5 worm cellular contexts compared by ENCODE assay signal in genomic region chrX:13250163-13250562, ce11.
TF ChIP-seq lines count a peak whose summit lies in the region.

No protein-coding gene starts in this region.

TF ChIP-seq in whole organism, L1 larva, 84 proteins besides CTCF, POLR2A, EP300 and RAD21 (continues in another document):
- TF ChIP-seq ces-1 (GFP tag; optimal IDR thresholded peaks at IDR 0.05; lab: Kevin White, UChicago) (no peak), nhr-85 (tag; lab: Kevin White, UChicago) (peak; percentile 95), zag-1 (tag; optimal IDR thresholded peaks at IDR 0.05; lab: Kevin White, UChicago) (no peak), ceh-63 (GFP tag; optimal IDR thresholded peaks at IDR 0.05; lab: Kevin White, UChicago) (no peak), fos-1 (tag; optimal IDR thresholded peaks at IDR 0.05; lab: Kevin White, UChicago) (no peak), C04F5.9 (tag; optimal IDR thresholded peaks at IDR 0.05; lab: Kevin White, UChicago) (no peak), nhr-76 (tag; optimal IDR thresholded peaks at IDR 0.05; lab: Kevin White, UChicago) (no peak), pax-3 (tag; optimal IDR thresholded peaks at IDR 0.05; lab: Kevin White, UChicago) (no peak), sox-4 (tag; optimal IDR thresholded peaks at IDR 0.05; lab: Kevin White, UChicago) (no peak), ceh-82 (tag; optimal IDR thresholded peaks at IDR 0.05; lab: Kevin White, UChicago) (peak in 1 of 3 experiments; percentile 6), unc-62 (GFP tag; optimal IDR thresholded peaks at IDR 0.05; lab: Kevin White, UChicago) (no peak), nhr-11 (tag; optimal IDR thresholded peaks at IDR 0.05; lab: Kevin White, UChicago) (no peak), grh-1 (GFP tag; IDR thresholded peaks at IDR 0.05; lab: Robert Waterston, UW) (0 out of 2 replicates have a peak, but pooled peaks have one; percentile 7), hpl-2 (GFP tag; optimal IDR thresholded peaks at IDR 0.05; lab: Kevin White, UChicago) (no peak), isw-1 (GFP tag; IDR thresholded peaks at IDR 0.05; lab: Robert Waterston, UW) (no peak), nhr-47 (tag; optimal IDR thresholded peaks at IDR 0.05; lab: Kevin White, UChicago) (no peak), elt-3 (tag; optimal IDR thresholded peaks at IDR 0.05; lab: Kevin White, UChicago) (peak in 5 of 6 experiments; percentile 37 to 85 (median 79)), tbx-2 (tag; optimal IDR thresholded peaks at IDR 0.05; lab: Kevin White, UChicago) (peak; percentile 58), elt-2 (tag; optimal IDR thresholded peaks at IDR 0.05; lab: Kevin White, UChicago) (peak; percentile 76)

TF ChIP-seq in whole organism, L2 larva, 48 proteins besides CTCF, POLR2A, EP300 and RAD21 (continues in another document):
- TF ChIP-seq nhr-129 (tag; optimal IDR thresholded peaks at IDR 0.05; lab: Kevin White, UChicago), result peak; percentile 66
- peak; percentile 70 for TF ChIP-seq blmp-1 (tag; optimal IDR thresholded peaks at IDR 0.05; lab: Kevin White, UChicago; ENCODE audit: insufficient read depth)
- peak; percentile 14 for TF ChIP-seq sem-4 (tag; optimal IDR thresholded peaks at IDR 0.05; lab: Kevin White, UChicago)
- TF ChIP-seq nhr-23 (tag; optimal IDR thresholded peaks at IDR 0.05; lab: Kevin White, UChicago), result no peak
- no peak for TF ChIP-seq nhr-77 (tag; optimal IDR thresholded peaks at IDR 0.05; lab: Kevin White, UChicago)
- TF ChIP-seq crh-2 (tag; optimal IDR thresholded peaks at IDR 0.05; lab: Kevin White, UChicago), result peak; percentile 71
- no peak for TF ChIP-seq elt-1 (tag; optimal IDR thresholded peaks at IDR 0.05; lab: Kevin White, UChicago)
- peak; percentile 36 for TF ChIP-seq Y55F3AM.14 (GFP tag; optimal IDR thresholded peaks at IDR 0.05; lab: Kevin White, UChicago)
- no peak for TF ChIP-seq skn-1 (tag; optimal IDR thresholded peaks at IDR 0.05; lab: Kevin White, UChicago)
- TF ChIP-seq nhr-11 (tag; optimal IDR thresholded peaks at IDR 0.05; lab: Kevin White, UChicago), result no peak
- peak; percentile 40 to 69 for TF ChIP-seq mdl-1 (tag; optimal IDR thresholded peaks at IDR 0.05; lab: Kevin White, UChicago)
- peak; percentile 76 for TF ChIP-seq F13H6.1 (tag; optimal IDR thresholded peaks at IDR 0.05; lab: Kevin White, UChicago)
- no peak for TF ChIP-seq lin-39 (tag; optimal IDR thresholded peaks at IDR 0.05; lab: Kevin White, UChicago)
- TF ChIP-seq nhr-25 (tag; optimal IDR thresholded peaks at IDR 0.05; lab: Kevin White, UChicago), result peak; percentile 79
- peak; percentile 70 for TF ChIP-seq sma-3 (GFP tag; optimal IDR thresholded peaks at IDR 0.05; lab: Kevin White, UChicago)
- TF ChIP-seq aly-2 (tag; optimal IDR thresholded peaks at IDR 0.05; lab: Kevin White, UChicago), result no peak
- TF ChIP-seq ztf-11 (tag; optimal IDR thresholded peaks at IDR 0.05; lab: Kevin White, UChicago), result no peak
- TF ChIP-seq nhr-21 (tag; optimal IDR thresholded peaks at IDR 0.05; lab: Kevin White, UChicago), result peak; percentile 6
- peak; percentile 54 for TF ChIP-seq fos-1 (tag; optimal IDR thresholded peaks at IDR 0.05; lab: Kevin White, UChicago)

TF ChIP-seq in whole organism, L3 larva, 47 proteins besides CTCF, POLR2A, EP300 and RAD21 (continues in another document):
- TF ChIP-seq nhr-28 (tag; optimal IDR thresholded peaks at IDR 0.05; lab: Kevin White, UChicago) (no peak), nfya-1 (tag; optimal IDR thresholded peaks at IDR 0.05; lab: Kevin White, UChicago; ENCODE audit: insufficient read depth) (peak; percentile 34), elt-2 (tag; optimal IDR thresholded peaks at IDR 0.05; lab: Kevin White, UChicago) (peak; percentile 79), nhr-12 (tag; optimal IDR thresholded peaks at IDR 0.05; lab: Kevin White, UChicago) (no peak), nhr-23 (tag; optimal IDR thresholded peaks at IDR 0.05; lab: Kevin White, UChicago) (peak; percentile 72), nhr-11 (tag; optimal IDR thresholded peaks at IDR 0.05; lab: Kevin White, UChicago) (no peak), tbx-2 (tag; optimal IDR thresholded peaks at IDR 0.05; lab: Kevin White, UChicago) (no peak), nhr-25 (tag; optimal IDR thresholded peaks at IDR 0.05; lab: Kevin White, UChicago) (peak; percentile 82), R02D3.7 (tag; optimal IDR thresholded peaks at IDR 0.05; lab: Kevin White, UChicago) (no peak), lsy-12 (tag; optimal IDR thresholded peaks at IDR 0.05; lab: Kevin White, UChicago) (no peak), pqm-1 (tag; optimal IDR thresholded peaks at IDR 0.05; lab: Kevin White, UChicago) (peak; percentile 80), egl-27 (tag; optimal IDR thresholded peaks at IDR 0.05; lab: Kevin White, UChicago) (no peak), sea-2 (GFP tag; optimal IDR thresholded peaks at IDR 0.05; lab: Kevin White, UChicago) (no peak), ceh-82 (tag; optimal IDR thresholded peaks at IDR 0.05; lab: Kevin White, UChicago) (no peak), fos-1 (tag; optimal IDR thresholded peaks at IDR 0.05; lab: Kevin White, UChicago) (peak; percentile 36), snpc-4 (tag; optimal IDR thresholded peaks at IDR 0.05; lab: Kevin White, UChicago) (peak; percentile 5), pha-4 (tag; optimal IDR thresholded peaks at IDR 0.05; lab: Kevin White, UChicago) (peak; percentile 92), ama-1 (optimal IDR thresholded peaks at IDR 0.05; lab: Kevin White, UChicago) (no peak), mdl-1 (tag; optimal IDR thresholded peaks at IDR 0.05; lab: Kevin White, UChicago) (peak; percentile 56), ceh-16 (tag; optimal IDR thresholded peaks at IDR 0.05; lab: Kevin White, UChicago) (no peak)

TF ChIP-seq in whole organism, L4 larva, 104 proteins besides CTCF, POLR2A, EP300 and RAD21 (continues in another document):
- TF ChIP-seq pqm-1 (tag; optimal IDR thresholded peaks at IDR 0.05; lab: Kevin White, UChicago) (peak; percentile 66), hmg-1.1 (GFP tag; IDR thresholded peaks at IDR 0.05; lab: Robert Waterston, UW) (peak; percentile 34; the same call in 1 of the 2 replicates), nhr-28 (tag; optimal IDR thresholded peaks at IDR 0.05; lab: Kevin White, UChicago) (peak; percentile 95), unc-130 (GFP tag; optimal IDR thresholded peaks at IDR 0.05; lab: Kevin White, UChicago) (no peak), dmd-6 (GFP tag; IDR thresholded peaks at IDR 0.05; lab: Robert Waterston, UW) (peak; percentile 83), hlh-30 (tag; optimal IDR thresholded peaks at IDR 0.05; lab: Kevin White, UChicago; ENCODE audit: insufficient read depth) (peak; percentile 84), Y5F2A.4 (GFP tag; optimal IDR thresholded peaks at IDR 0.05; lab: Kevin White, UChicago) (no peak), php-3 (GFP tag; IDR thresholded peaks at IDR 0.05; lab: Robert Waterston, UW) (0 out of 2 replicates have a peak, but pooled peaks have one; percentile 44), nhr-25 (tag; optimal IDR thresholded peaks at IDR 0.05; lab: Kevin White, UChicago; ENCODE audit: borderline replicate concordance, insufficient read depth) (peak; percentile 53), lsy-2 (tag; optimal IDR thresholded peaks at IDR 0.05; lab: Kevin White, UChicago) (peak in 1 of 2 experiments; percentile 48), nhr-6 (tag; optimal IDR thresholded peaks at IDR 0.05; lab: Kevin White, UChicago) (peak; percentile 6), mep-1 (tag; optimal IDR thresholded peaks at IDR 0.05; lab: Kevin White, UChicago) (peak; percentile 78), daf-12 (tag; optimal IDR thresholded peaks at IDR 0.05; lab: Kevin White, UChicago) (no peak), hif-1 (tag; optimal IDR thresholded peaks at IDR 0.05; lab: Kevin White, UChicago) (peak in 1 of 2 experiments; percentile 41), mdl-1 (tag; optimal IDR thresholded peaks at IDR 0.05; lab: Kevin White, UChicago) (peak; percentile 38 to 90), nhr-42 (GFP tag; IDR thresholded peaks at IDR 0.05; lab: Robert Waterston, UW) (0 out of 2 replicates have a peak, but pooled peaks have one; percentile 15), nhr-77 (tag; optimal IDR thresholded peaks at IDR 0.05; lab: Kevin White, UChicago) (peak; percentile 78), aha-1 (tag; lab: Kevin White, UChicago) (peak; percentile 98), pha-4 (GFP tag; IDR thresholded peaks at IDR 0.05; lab: Robert Waterston, UW) (no peak), pha-4 (tag; optimal IDR thresholded peaks at IDR 0.05; lab: Kevin White, UChicago) (peak; percentile 68)

TF ChIP-seq in whole organism, young adult, 124 proteins besides CTCF, POLR2A, EP300 and RAD21 (continues in another document):
- no peak for TF ChIP-seq F22D6.2 (tag; optimal IDR thresholded peaks at IDR 0.05; lab: Kevin White, UChicago)
- TF ChIP-seq mes-4 (tag; optimal IDR thresholded peaks at IDR 0.05; lab: Kevin White, UChicago), result no peak
- no peak for TF ChIP-seq dpl-1 (GFP tag; optimal IDR thresholded peaks at IDR 0.05; lab: Kevin White, UChicago)
- TF ChIP-seq F49E8.2 (tag; optimal IDR thresholded peaks at IDR 0.05; lab: Kevin White, UChicago; ENCODE audit: insufficient read depth), result no peak
- peak; percentile 89 for TF ChIP-seq nhr-80 (tag; optimal IDR thresholded peaks at IDR 0.05; lab: Kevin White, UChicago)
- TF ChIP-seq mcd-1 (GFP tag; IDR thresholded peaks at IDR 0.05; lab: Robert Waterston, UW), result no peak
- TF ChIP-seq B0019.2 (GFP tag; conservative IDR thresholded peaks at IDR 0.05; lab: Robert Waterston, UW), result no peak
- TF ChIP-seq atf-7 (tag; optimal IDR thresholded peaks at IDR 0.05; lab: Kevin White, UChicago), result peak; percentile 38
- no peak for TF ChIP-seq madf-6 (GFP tag; IDR thresholded peaks at IDR 0.05; lab: Robert Waterston, UW)
- TF ChIP-seq lsy-27 (tag; optimal IDR thresholded peaks at IDR 0.05; lab: Kevin White, UChicago; ENCODE audit: borderline replicate concordance, insufficient read depth), result no peak
- TF ChIP-seq ceh-27 (GFP tag; optimal IDR thresholded peaks at IDR 0.05; lab: Kevin White, UChicago), result no peak
- no peak for TF ChIP-seq lag-1 (GFP tag; IDR thresholded peaks at IDR 0.05; lab: Robert Waterston, UW)
- TF ChIP-seq ets-4 (GFP tag; optimal IDR thresholded peaks at IDR 0.05; lab: Kevin White, UChicago), result no peak
- no peak for TF ChIP-seq tbx-9 (tag; optimal IDR thresholded peaks at IDR 0.05; lab: Kevin White, UChicago; ENCODE audit: borderline replicate concordance)
- TF ChIP-seq nhr-27 (tag; optimal IDR thresholded peaks at IDR 0.05; lab: Kevin White, UChicago), result no peak
- TF ChIP-seq pbrm-1 (GFP tag; IDR thresholded peaks at IDR 0.05; lab: Robert Waterston, UW), result no peak
- 0 out of 2 replicates have a peak, but pooled peaks have one; percentile 18 for TF ChIP-seq let-526 (GFP tag; IDR thresholded peaks at IDR 0.05; lab: Robert Waterston, UW)
- no peak for TF ChIP-seq egl-18 (GFP tag; IDR thresholded peaks at IDR 0.05; lab: Robert Waterston, UW)
- no peak for TF ChIP-seq sptf-2 (GFP tag; optimal IDR thresholded peaks at IDR 0.05; lab: Kevin White, UChicago)
- no peak for TF ChIP-seq bed-2 (GFP tag; IDR thresholded peaks at IDR 0.05; lab: Robert Waterston, UW)
- TF ChIP-seq snpc-1.1 (tag; optimal IDR thresholded peaks at IDR 0.05; lab: Kevin White, UChicago; ENCODE audit: insufficient read depth), result no peak
- no peak for TF ChIP-seq Y56A3A.18 (GFP tag; IDR thresholded peaks at IDR 0.05; lab: Robert Waterston, UW)
- TF ChIP-seq egl-44 (GFP tag; IDR thresholded peaks at IDR 0.05; lab: Robert Waterston, UW), result no peak
- no peak for TF ChIP-seq hsf-1 (GFP tag; IDR thresholded peaks at IDR 0.05; lab: Robert Waterston, UW)
